Fruit fly (Drosophila melanogaster) whole organism, pupa: ENCODE results near the gene sog.
A peak's percentile ranks its signal among the peaks of the same experiment; 100 is the strongest.

Source experiments
- CG10348 ChIP-seq: fragments of 200-800 bp; sonication (Bioruptor generic); IDR thresholded peaks from 2 replicates; pipeline ENCODE4 v1.3.6; 2022; ENCODE audit warnings: missing biosample characterization, missing genetic modification characterization
- CG12605 ChIP-seq: fragments of 200-800 bp; sonication (Bioruptor generic); IDR thresholded peaks from 2 replicates; pipeline ENCODE4 v1.3.6; 2022; ENCODE audit warnings: missing biosample characterization, missing genetic modification characterization
- CG13204 ChIP-seq: fragments of 200-800 bp; sonication (Bioruptor generic); optimal IDR thresholded peaks from 2 replicates; lab custom pipeline; 2018; ENCODE audit warnings: missing biosample characterization, mild to moderate bottlenecking, missing genetic modification characterization, moderate library complexity
- CG14655 ChIP-seq: fragments of 200-800 bp; sonication (Bioruptor generic); optimal IDR thresholded peaks from 3 replicates; lab custom pipeline; 2017; ENCODE audit warnings: mild to moderate bottlenecking, missing biosample characterization, missing genetic modification reagents, missing genetic modification characterization
- CG15710 ChIP-seq: fragments of 200-800 bp; sonication (Bioruptor generic); optimal IDR thresholded peaks from 2 replicates; lab custom pipeline; 2018; ENCODE audit warnings: missing biosample characterization, mild to moderate bottlenecking, missing genetic modification characterization, moderate library complexity
- CG17806 ChIP-seq: fragments of 200-800 bp; sonication (Bioruptor generic); optimal IDR thresholded peaks from 2 replicates; lab custom pipeline; 2018; ENCODE audit warnings: missing biosample characterization, mild to moderate bottlenecking, missing genetic modification characterization, moderate library complexity
- CG32121 ChIP-seq: fragments of 200-800 bp; sonication (Bioruptor generic); IDR thresholded peaks from 2 replicates; pipeline ENCODE4 v1.3.6; 2022; ENCODE audit warnings: missing biosample characterization, missing genetic modification characterization
- CG34367 ChIP-seq: fragments of 200-800 bp; sonication (Bioruptor generic); optimal IDR thresholded peaks from 2 replicates; lab custom pipeline; 2018; ENCODE audit warnings: missing biosample characterization, mild to moderate bottlenecking, missing genetic modification characterization
- CG4496 ChIP-seq: fragments of 200-800 bp; sonication (Bioruptor generic); IDR thresholded peaks from 3 replicates; pipeline ENCODE4 v1.3.6; 2022; ENCODE audit warnings: missing biosample characterization, missing genetic modification characterization
- CG8159 ChIP-seq: fragments of 200-800 bp; sonication (Bioruptor generic); optimal IDR thresholded peaks from 3 replicates; lab custom pipeline; 2018; ENCODE audit warnings: missing biosample characterization, mild to moderate bottlenecking, missing genetic modification characterization, moderate library complexity
- CG8301 ChIP-seq: fragments of 200-800 bp; sonication (Bioruptor generic); optimal IDR thresholded peaks from 2 replicates; lab custom pipeline; 2018; ENCODE audit warnings: missing biosample characterization, mild to moderate bottlenecking, missing genetic modification characterization
- CG9948 ChIP-seq: fragments of 200-800 bp; sonication (Bioruptor generic); optimal IDR thresholded peaks from 2 replicates; lab custom pipeline; 2018; ENCODE audit warnings: missing biosample characterization, mild to moderate bottlenecking, missing genetic modification characterization, moderate library complexity
- D1 ChIP-seq: fragments of 200-800 bp; sonication (Bioruptor generic); optimal IDR thresholded peaks from 2 replicates; lab custom pipeline; 2018; ENCODE audit warnings: missing biosample characterization, mild to moderate bottlenecking, missing genetic modification characterization, moderate library complexity
- EcR ChIP-seq: fragments of 200-800 bp; sonication (Bioruptor generic); optimal IDR thresholded peaks from 3 replicates; lab custom pipeline; 2019; ENCODE audit warnings: missing biosample characterization, missing genetic modification characterization, mild to moderate bottlenecking, moderate library complexity, missing genetic modification reagents
- Ets98B ChIP-seq: fragments of 200-800 bp; sonication (Bioruptor generic); IDR thresholded peaks from 2 replicates; pipeline ENCODE4 v1.3.6; 2022; ENCODE audit warnings: missing biosample characterization, missing genetic modification characterization
- Pif1A ChIP-seq: fragments of 200-800 bp; sonication (Bioruptor generic); optimal IDR thresholded peaks from 3 replicates; lab custom pipeline; 2016; ENCODE audit warnings: missing biosample characterization, missing genetic modification characterization
- Pif1B ChIP-seq: fragments of 200-800 bp; sonication (Bioruptor generic); optimal IDR thresholded peaks from 3 replicates; lab custom pipeline; 2016; ENCODE audit warnings: missing biosample characterization, missing genetic modification characterization
- Snoo ChIP-seq: fragments of 200-800 bp; sonication (Bioruptor generic); optimal IDR thresholded peaks from 3 replicates; lab custom pipeline; 2017; ENCODE audit warnings: missing biosample characterization, mild to moderate bottlenecking, missing genetic modification characterization, inconsistent platforms
- fd96Ca ChIP-seq: fragments of 200-800 bp; sonication (Bioruptor generic); IDR thresholded peaks from 3 replicates; pipeline ENCODE4 v1.3.6; 2022; ENCODE audit warnings: missing biosample characterization, missing genetic modification characterization
- gl ChIP-seq: fragments of 200-800 bp; sonication (Bioruptor generic); optimal IDR thresholded peaks from 2 replicates; lab custom pipeline; 2018; ENCODE audit warnings: missing biosample characterization, mild to moderate bottlenecking, missing genetic modification characterization
- rn ChIP-seq: fragments of 200-800 bp; sonication (Bioruptor generic); IDR thresholded peaks from 2 replicates; pipeline ENCODE4 v1.3.6; 2022; ENCODE audit warnings: missing biosample characterization, missing genetic modification characterization

Gene sog

dm6 chrX:15617916-15618315, 15.3 kb downstream of the sog start:
- TF ChIP-seq CG12605 (GFP tag; lab: Robert Waterston, UW): peak; percentile 81
- no peak for TF ChIP-seq D1 (tag; lab: Kevin White, UChicago)
- peak; percentile 84 for TF ChIP-seq CG32121 (GFP tag; lab: Robert Waterston, UW)
- peak; percentile 61 for TF ChIP-seq CG14655 (GFP tag; lab: Kevin White, UChicago)
- TF ChIP-seq CG4496: peak; percentile 86
- TF ChIP-seq CG8159: no peak
- TF ChIP-seq CG10348 (GFP tag; lab: Robert Waterston, UW): no peak
- peak; percentile 2 for TF ChIP-seq CG15710 (tag; lab: Kevin White, UChicago)
- no peak for TF ChIP-seq gl (tag; lab: Kevin White, UChicago)
- peak; percentile 79 for TF ChIP-seq Ets98B (GFP tag; lab: Robert Waterston, UW)
- TF ChIP-seq CG9948 (tag; lab: Kevin White, UChicago): peak; percentile 20
- peak; percentile 69; the same call in 2 of the 3 replicates for TF ChIP-seq fd96Ca (GFP tag; lab: Robert Waterston, UW)
- no peak for TF ChIP-seq CG34367 (tag; lab: Kevin White, UChicago)
- TF ChIP-seq Pif1B: peak; percentile 64
- peak; percentile 20 for TF ChIP-seq CG17806 (tag; lab: Kevin White, UChicago)
- 0 out of 2 replicates have a peak, but pooled peaks have one; percentile 52 for TF ChIP-seq rn (GFP tag; lab: Robert Waterston, UW)
- TF ChIP-seq Snoo: no peak
- TF ChIP-seq CG8301: peak; percentile 59
- no peak for TF ChIP-seq CG13204
- peak; percentile 65 for TF ChIP-seq Pif1A
- no peak for TF ChIP-seq EcR

DNA sequence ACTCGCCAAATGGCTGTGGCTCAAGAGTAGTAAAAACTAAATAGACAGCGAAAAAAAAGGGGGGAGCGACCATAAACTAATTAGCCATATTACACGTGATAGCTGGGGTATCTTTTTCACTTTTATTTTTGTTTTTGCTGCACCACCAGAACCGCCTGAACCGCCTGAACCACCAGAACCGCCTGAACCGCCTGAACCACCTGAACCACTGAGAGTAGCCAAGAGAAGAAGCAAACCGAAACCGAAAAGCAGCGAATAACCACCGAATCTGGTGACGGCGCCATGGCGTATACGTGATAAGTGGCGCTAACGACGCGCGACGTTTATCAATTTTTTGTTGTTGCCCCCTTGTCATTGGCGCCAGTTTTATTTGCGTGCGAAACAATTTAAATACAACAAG, 16.7 kb downstream of the sog start:
- TF ChIP-seq EcR (no peak), CG13204 (no peak), fd96Ca (GFP tag; lab: Robert Waterston, UW) (no peak), gl (tag; lab: Kevin White, UChicago) (no peak), CG15710 (tag; lab: Kevin White, UChicago) (no peak), Pif1B (no peak), CG32121 (GFP tag; lab: Robert Waterston, UW) (no peak), Pif1A (no peak), CG9948 (tag; lab: Kevin White, UChicago) (no peak), Snoo (no peak), CG17806 (tag; lab: Kevin White, UChicago) (no peak), D1 (tag; lab: Kevin White, UChicago) (no peak), CG8301 (no peak), CG8159 (no peak), CG12605 (GFP tag; lab: Robert Waterston, UW) (no peak), CG14655 (GFP tag; lab: Kevin White, UChicago) (no peak)

DNA sequence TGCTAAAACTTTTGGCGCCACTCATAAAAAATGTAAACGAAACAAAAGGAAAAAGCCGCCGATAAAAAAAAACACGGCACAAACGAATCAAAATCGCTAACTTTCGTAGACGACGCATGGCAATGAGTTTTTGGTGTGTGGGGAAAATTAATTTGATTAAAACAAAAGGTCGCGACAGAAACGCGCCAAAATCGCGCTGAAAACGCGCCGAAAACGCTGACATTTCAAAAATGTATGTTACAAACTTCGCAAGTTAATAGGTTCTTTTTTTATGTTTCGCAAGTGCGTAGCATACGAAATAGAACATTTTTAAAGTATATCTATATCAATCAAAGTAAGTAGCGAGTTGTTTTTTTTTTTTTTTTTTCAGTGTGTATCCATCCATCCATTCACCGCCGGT, 17.2 kb downstream of the sog start:
- TF ChIP-seq Pif1B (no peak), CG13204 (no peak), rn (GFP tag; lab: Robert Waterston, UW) (no peak), CG15710 (tag; lab: Kevin White, UChicago) (no peak), CG17806 (tag; lab: Kevin White, UChicago) (no peak), gl (tag; lab: Kevin White, UChicago) (no peak), Ets98B (GFP tag; lab: Robert Waterston, UW) (no peak), CG8301 (no peak), D1 (tag; lab: Kevin White, UChicago) (no peak), CG4496 (no peak), fd96Ca (GFP tag; lab: Robert Waterston, UW) (no peak), CG9948 (tag; lab: Kevin White, UChicago) (no peak), CG32121 (GFP tag; lab: Robert Waterston, UW) (no peak), CG10348 (GFP tag; lab: Robert Waterston, UW) (no peak), Snoo (no peak)
- TF ChIP-seq, all 21 proteins: peak for 0

DNA sequence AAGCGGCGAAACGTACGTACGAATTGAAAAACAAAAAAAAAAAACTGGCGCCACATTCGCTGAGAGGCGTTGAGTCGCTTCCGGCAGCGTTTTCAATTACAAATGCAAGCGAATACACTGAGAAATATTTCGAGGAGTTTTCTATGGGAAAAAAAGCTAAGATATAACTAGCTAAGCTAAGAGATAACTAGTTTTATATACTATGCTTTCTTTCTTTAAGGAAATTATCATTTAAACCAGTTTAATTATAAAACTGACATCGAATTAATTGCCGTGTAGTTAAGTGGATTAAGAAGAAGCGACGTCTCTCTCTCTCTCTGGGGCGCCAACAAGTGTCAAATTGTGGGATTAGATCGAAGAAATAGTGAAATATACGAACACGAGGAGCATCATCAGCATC, 17.8 kb downstream of the sog start:
- TF ChIP-seq Snoo (peak; percentile 33), CG14655 (GFP tag; lab: Kevin White, UChicago) (peak; percentile 73), CG10348 (GFP tag; lab: Robert Waterston, UW) (no peak), CG13204 (no peak), CG32121 (GFP tag; lab: Robert Waterston, UW) (peak; percentile 63), CG8301 (peak; percentile 71), Pif1A (peak; percentile 28), EcR (no peak), fd96Ca (GFP tag; lab: Robert Waterston, UW) (no peak), CG12605 (GFP tag; lab: Robert Waterston, UW) (peak; percentile 75), gl (tag; lab: Kevin White, UChicago) (no peak), Pif1B (no peak), CG4496 (peak; percentile 77; the same call in 2 of the 3 replicates), CG34367 (tag; lab: Kevin White, UChicago) (peak; percentile 19), rn (GFP tag; lab: Robert Waterston, UW) (no peak), Ets98B (GFP tag; lab: Robert Waterston, UW) (peak; percentile 49), CG17806 (tag; lab: Kevin White, UChicago) (peak; percentile 51), CG15710 (tag; lab: Kevin White, UChicago) (peak; percentile 27), CG8159 (peak; percentile 51), CG9948 (tag; lab: Kevin White, UChicago) (peak; percentile 50), D1 (tag; lab: Kevin White, UChicago) (no peak)

- TF ChIP-seq CG34367 (tag; lab: Kevin White, UChicago): no peak
- TF ChIP-seq CG12605 (GFP tag; lab: Robert Waterston, UW): peak; percentile 5; the same call in 1 of the 2 replicates
- TF ChIP-seq CG4496: peak; percentile 31; the same call in 1 of the 3 replicates
- peak; percentile 75 for TF ChIP-seq CG13204
Measured at dm6 chrX:15611795-15612194, 21.4 kb downstream of the sog start.

- TF ChIP-seq gl (tag; lab: Kevin White, UChicago) (no peak), fd96Ca (GFP tag; lab: Robert Waterston, UW) (no peak), CG8159 (peak; percentile 14), Pif1A (peak; percentile 26), CG15710 (tag; lab: Kevin White, UChicago) (peak; percentile 12), rn (GFP tag; lab: Robert Waterston, UW) (no peak), Ets98B (GFP tag; lab: Robert Waterston, UW) (no peak), Snoo (no peak), CG12605 (GFP tag; lab: Robert Waterston, UW) (no peak), CG9948 (tag; lab: Kevin White, UChicago) (peak; percentile 27), CG8301 (peak; percentile 35), CG14655 (GFP tag; lab: Kevin White, UChicago) (peak; percentile 61), CG17806 (tag; lab: Kevin White, UChicago) (peak; percentile 31), CG4496 (peak; percentile 35; the same call in 1 of the 3 replicates), Pif1B (no peak)
Measured at dm6 chrX:15610957-15611356, 22.3 kb downstream of the sog start.
